Worm (Caenorhabditis elegans): Measurements from ENCODE around the gene ctsa-2.

The ctsa-2 gene

DNA sequence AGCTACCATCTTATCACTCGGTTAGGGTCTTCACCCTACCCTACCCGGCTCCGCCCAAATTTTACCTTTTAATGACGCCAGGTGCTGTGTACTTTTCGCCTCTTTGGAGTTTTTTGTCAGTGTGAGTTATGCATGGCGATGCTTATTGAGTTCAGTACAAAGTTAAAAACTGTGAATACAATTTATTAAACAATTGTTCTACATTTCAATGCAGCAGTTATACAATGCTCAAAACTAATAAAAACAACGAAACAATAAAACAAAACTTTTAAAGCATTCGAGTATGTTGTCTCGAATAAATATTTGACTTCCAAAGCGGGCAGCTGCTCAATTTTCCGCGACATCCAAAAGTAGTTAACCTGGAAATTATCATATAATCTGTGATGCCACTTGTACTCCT, at the start of gene ctsa-2:
Gene ctsa-2, minus strand, starts transcription at position 101 of the 400 bp plus-strand sequence.
- TF ChIP-seq Y22D7AL.16 (tag; optimal IDR thresholded peaks at IDR 0.05), result no peak
- no peak for TF ChIP-seq ztf-16 (tag; optimal IDR thresholded peaks at IDR 0.05)
- no peak for TF ChIP-seq sdc-2 (tag; optimal IDR thresholded peaks at IDR 0.05)
- no peak for TF ChIP-seq unc-3 (GFP tag; conservative IDR thresholded peaks at IDR 0.05)
- no peak for TF ChIP-seq unc-3 (tag; optimal IDR thresholded peaks at IDR 0.05)
- TF ChIP-seq sox-4 (tag; optimal IDR thresholded peaks at IDR 0.05), result no peak
- TF ChIP-seq ceh-24 (tag; optimal IDR thresholded peaks at IDR 0.05), result no peak
- TF ChIP-seq unc-55 (GFP tag; optimal IDR thresholded peaks at IDR 0.05), result no peak
- no peak for TF ChIP-seq pax-1 (tag; optimal IDR thresholded peaks at IDR 0.05)
- no peak for TF ChIP-seq unc-42 (tag; optimal IDR thresholded peaks at IDR 0.05)
- no peak for TF ChIP-seq ceh-48 (tag; optimal IDR thresholded peaks at IDR 0.05)
- no peak for TF ChIP-seq lin-11 (tag; optimal IDR thresholded peaks at IDR 0.05)
- TF ChIP-seq dmd-4 (tag; optimal IDR thresholded peaks at IDR 0.05; ENCODE audit: borderline replicate concordance), result no peak
- TF ChIP-seq C08G9.2 (tag; optimal IDR thresholded peaks at IDR 0.05), result no peak

DNA sequence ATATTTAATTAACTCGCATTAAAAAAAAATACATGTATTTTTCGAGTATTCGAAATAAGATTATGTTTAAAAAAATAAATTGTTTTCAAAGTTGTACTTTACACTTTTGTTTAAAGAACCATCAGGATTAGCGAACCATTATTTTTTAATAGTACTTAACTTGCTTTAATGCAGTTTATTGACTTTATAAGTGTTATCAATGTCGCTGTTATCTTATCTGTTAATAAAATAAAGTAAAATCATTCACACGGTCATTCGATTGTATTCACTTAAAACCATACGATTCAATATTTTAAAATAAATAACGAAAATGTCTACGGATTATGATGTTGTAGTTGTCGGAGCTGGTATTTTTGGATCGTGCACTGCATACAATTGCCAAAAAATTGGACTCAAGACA, 46.1 kb upstream of the ctsa-2 start, which contains the start of gene C15B12.1:
Gene C15B12.1, plus strand, starts transcription at position 271 of the 400 bp plus-strand sequence.
- TF ChIP-seq elt-2 (tag; optimal IDR thresholded peaks at IDR 0.05) (peak; percentile 59), nfya-1 (tag; optimal IDR thresholded peaks at IDR 0.05) (no peak), unc-42 (tag; optimal IDR thresholded peaks at IDR 0.05) (no peak)

DNA sequence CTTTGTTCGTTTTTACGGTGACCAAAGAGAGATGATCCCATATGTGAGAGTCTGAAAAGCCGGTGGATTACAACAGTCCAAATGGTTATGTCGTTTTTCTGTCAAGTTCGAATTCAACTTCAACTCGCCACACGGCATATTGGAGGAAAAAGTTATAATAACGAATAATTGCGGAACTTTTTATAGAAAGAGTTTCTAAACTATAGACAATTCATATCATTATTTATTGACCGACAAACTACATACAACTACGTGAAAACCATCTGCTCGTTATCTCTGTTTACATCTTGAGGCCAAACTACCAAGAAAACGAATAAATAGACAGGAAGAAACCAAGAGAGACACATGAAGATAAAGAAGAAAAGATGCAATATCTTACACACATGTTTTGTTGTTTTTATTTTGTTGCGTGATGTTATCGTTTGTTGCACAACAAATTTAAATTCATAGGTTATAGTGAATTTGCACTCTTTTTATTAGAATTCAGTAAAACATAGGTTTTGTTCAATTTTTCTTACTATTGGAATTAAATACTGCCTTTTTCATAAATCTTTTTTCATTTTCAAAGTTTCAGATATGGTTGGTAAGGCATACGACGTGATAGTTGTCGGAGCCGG, 43.4 kb upstream of the ctsa-2 start, which contains the start of the genes C15B12.4 and C15B12.8:
Gene C15B12.4, minus strand, starts transcription at position 51 of the 617 bp plus-strand sequence.
Gene C15B12.8, plus strand, starts transcription at position 567 of the 617 bp plus-strand sequence.
- no peak for TF ChIP-seq mec-3 (tag; optimal IDR thresholded peaks at IDR 0.05; ENCODE audit: borderline replicate concordance)
- TF ChIP-seq unc-3 (GFP tag; conservative IDR thresholded peaks at IDR 0.05), result no peak
- no peak for TF ChIP-seq unc-3 (tag; optimal IDR thresholded peaks at IDR 0.05)
- TF ChIP-seq pax-1 (tag; optimal IDR thresholded peaks at IDR 0.05), result no peak
- no peak for TF ChIP-seq F13H6.1 (tag; optimal IDR thresholded peaks at IDR 0.05)
- TF ChIP-seq pqm-1 (tag; optimal IDR thresholded peaks at IDR 0.05), result no peak
- TF ChIP-seq nfya-1 (tag; optimal IDR thresholded peaks at IDR 0.05), result no peak
- TF ChIP-seq K02D7.2 (tag; optimal IDR thresholded peaks at IDR 0.05), result no peak
- TF ChIP-seq elt-2 (tag; optimal IDR thresholded peaks at IDR 0.05), result peak; percentile 54

DNA sequence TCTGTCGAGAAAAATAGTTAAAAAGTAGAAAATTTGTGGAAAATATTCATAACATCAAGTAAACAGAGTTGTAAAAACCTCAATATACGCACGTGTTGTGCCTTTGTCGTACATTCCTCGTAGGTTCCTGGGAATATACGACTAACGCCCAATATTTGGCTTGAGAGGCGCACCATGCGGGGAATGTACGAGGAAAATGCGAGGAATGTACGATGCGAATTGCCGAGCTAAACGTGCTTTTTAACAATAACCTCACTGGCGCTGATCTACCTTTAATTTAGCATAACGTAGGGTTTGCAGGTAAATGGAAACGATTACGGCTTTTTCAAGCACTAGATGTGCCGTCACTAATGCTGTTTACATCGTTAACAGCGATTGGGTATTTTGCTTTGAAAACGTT, 38.1 kb upstream of the ctsa-2 start, which contains the start of gene C15B12.9:
Gene C15B12.9, plus strand, starts transcription at position 301 of the 400 bp plus-strand sequence.
- TF ChIP-seq elt-2 (tag; optimal IDR thresholded peaks at IDR 0.05) (no peak), ets-4 (tag; optimal IDR thresholded peaks at IDR 0.05) (no peak), ceh-24 (tag; optimal IDR thresholded peaks at IDR 0.05) (no peak)

DNA sequence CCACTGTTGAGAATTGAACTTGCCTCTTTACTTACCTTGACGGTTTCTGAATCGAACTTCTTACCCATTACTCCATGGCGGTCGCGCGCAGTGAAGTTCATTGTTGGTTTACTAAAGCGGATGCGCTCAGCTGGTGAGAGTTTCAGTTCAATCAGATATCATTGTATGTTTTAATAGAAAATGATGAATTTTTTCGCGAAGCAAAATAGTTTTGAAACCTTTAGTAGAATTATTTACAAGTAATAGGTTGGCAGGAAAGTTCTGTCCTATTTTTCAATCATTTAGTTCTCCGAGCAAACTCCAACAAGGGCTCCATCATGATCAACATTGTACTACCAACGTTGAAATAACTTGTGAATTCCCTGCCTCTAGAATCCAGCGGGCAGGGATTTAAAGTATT, 37.1 kb upstream of the ctsa-2 start, which contains the start of gene C15B12.3:
Gene C15B12.3, minus strand, starts transcription at position 101 of the 400 bp plus-strand sequence.
- TF ChIP-seq lim-6 (tag; optimal IDR thresholded peaks at IDR 0.05), result no peak
- TF ChIP-seq dve-1 (tag; optimal IDR thresholded peaks at IDR 0.05), result no peak

DNA sequence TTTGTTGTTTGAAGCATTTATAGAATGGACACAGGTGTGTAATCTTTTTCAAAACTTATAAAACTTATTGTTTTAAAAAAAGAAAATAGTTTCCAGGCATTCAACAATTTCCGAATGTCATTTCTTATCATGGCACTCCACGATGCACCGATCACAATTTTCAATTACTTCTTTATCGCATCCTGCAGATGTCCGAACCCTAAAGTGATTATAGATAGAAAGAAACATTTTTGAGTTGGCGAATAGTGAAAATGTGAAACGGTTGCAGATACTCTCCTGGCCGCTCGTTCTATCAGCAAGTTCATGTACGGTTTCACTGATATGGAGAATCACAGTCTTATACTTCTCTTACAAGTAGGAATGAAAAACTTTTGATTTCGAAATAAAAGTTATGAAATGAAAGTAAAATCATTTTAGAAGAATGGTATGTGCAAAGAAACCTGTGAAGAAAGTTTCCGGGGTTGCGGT, 32.6 kb upstream of the ctsa-2 start, which contains the start of gene C15B12.2:
Gene C15B12.2, plus strand, starts transcription at position 418 of the 468 bp plus-strand sequence.
- TF ChIP-seq C08G9.2 (tag; optimal IDR thresholded peaks at IDR 0.05) (no peak), T23F11.4 (GFP tag; optimal IDR thresholded peaks at IDR 0.05) (no peak), hlh-8 (tag; optimal IDR thresholded peaks at IDR 0.05) (no peak), unc-3 (GFP tag; conservative IDR thresholded peaks at IDR 0.05) (no peak), unc-3 (tag; optimal IDR thresholded peaks at IDR 0.05) (no peak), unc-86 (tag; optimal IDR thresholded peaks at IDR 0.05) (no peak), ztf-16 (tag; optimal IDR thresholded peaks at IDR 0.05) (no peak), ttx-3 (tag; optimal IDR thresholded peaks at IDR 0.05) (no peak), pha-2 (tag; optimal IDR thresholded peaks at IDR 0.05) (no peak), F13H6.1 (tag; optimal IDR thresholded peaks at IDR 0.05) (no peak), ceh-6 (GFP tag; optimal IDR thresholded peaks at IDR 0.05) (no peak), hlh-30 (tag; optimal IDR thresholded peaks at IDR 0.05; ENCODE audit: insufficient read depth) (no peak)
